Fruit fly (Drosophila melanogaster) whole organism, prepupa: ENCODE measurements around the gene put.

Experiments used
- Blimp-1 ChIP-seq: fragments of 200-800 bp; sonication (Bioruptor generic); optimal IDR thresholded peaks from 3 replicates; lab custom pipeline; 2017; ENCODE audit warnings: missing biosample characterization, missing genetic modification characterization, mild to moderate bottlenecking, moderate library complexity, missing genetic modification reagents
- CG1621 ChIP-seq: fragments of 200-800 bp; sonication (Bioruptor generic); optimal IDR thresholded peaks from 3 replicates; lab custom pipeline; 2018; ENCODE audit warnings: missing biosample characterization, mild to moderate bottlenecking, missing genetic modification characterization
- CG6792 ChIP-seq: fragments of 200-800 bp; sonication (Bioruptor generic); optimal IDR thresholded peaks from 3 replicates; lab custom pipeline; 2016; ENCODE audit warnings: missing biosample characterization, missing genetic modification characterization
- Eip93F ChIP-seq: fragments of 200-800 bp; sonication (Bioruptor generic); optimal IDR thresholded peaks from 2 replicates; lab custom pipeline; 2016; ENCODE audit warnings: missing biosample characterization, mild to moderate bottlenecking, missing genetic modification characterization
- Hr38 ChIP-seq: sonication (Bioruptor generic); optimal IDR thresholded peaks from 2 replicates; lab custom pipeline; 2016; ENCODE audit warnings: missing biosample characterization, missing genetic modification characterization
- Lpt ChIP-seq: fragments of 200-800 bp; sonication (Bioruptor generic); optimal IDR thresholded peaks from 3 replicates; lab custom pipeline; 2016; ENCODE audit warnings: missing biosample characterization, missing genetic modification characterization
- achi ChIP-seq: fragments of 200-800 bp; sonication (Bioruptor generic); optimal IDR thresholded peaks from 3 replicates; lab custom pipeline; 2016; ENCODE audit warnings: missing biosample characterization, missing genetic modification characterization
- lz ChIP-seq: fragments of 200-800 bp; sonication (Bioruptor generic); optimal IDR thresholded peaks from 3 replicates; lab custom pipeline; 2016; ENCODE audit warnings: missing biosample characterization, missing genetic modification characterization

- TF ChIP-seq Eip93F (peak; percentile 83), CG6792 (peak; percentile 94), Hr38 (GFP tag; lab: Kevin White, UChicago) (no peak), Lpt (GFP tag; lab: Kevin White, UChicago) (peak; percentile 79), achi (GFP tag; lab: Kevin White, UChicago) (peak; percentile 94), CG1621 (peak; percentile 92), Blimp-1 (GFP tag; lab: Kevin White, UChicago) (peak; percentile 78), lz (GFP tag; lab: Kevin White, UChicago) (peak; percentile 94)
Measured at dm6 chr3R:14654976-14655896, 29.7 kb upstream of the put start.
